Worm (Caenorhabditis elegans) whole organism, young adult: Measurements from ENCODE around the gene best-2.

Source experiments
- B0261.1 ChIP-seq: sonication (generic microtip); optimal IDR thresholded peaks from 2 replicates; lab custom pipeline; 2016; ENCODE audit warnings: mild to moderate bottlenecking, missing genetic modification characterization, moderate library complexity, missing compliant biosample characterization
- B0336.3 ChIP-seq: fragments of 200-800 bp; sonication (Bioruptor generic); IDR thresholded peaks from 2 replicates; pipeline ENCODE4 v1.3.6; 2022; ENCODE audit warnings: missing genetic modification characterization, missing compliant biosample characterization
- F10E7.11 ChIP-seq: sonication (generic microtip); optimal IDR thresholded peaks from 2 replicates; lab custom pipeline; 2017; ENCODE audit warnings: mild to moderate bottlenecking, missing genetic modification characterization, moderate library complexity, missing compliant biosample characterization
- F33H1.4 ChIP-seq: fragments of 200-800 bp; sonication (Bioruptor generic); IDR thresholded peaks from 2 replicates; pipeline ENCODE4 v1.3.6; 2022; ENCODE audit warnings: missing genetic modification reagents, missing genetic modification characterization, missing compliant biosample characterization
- F39B2.1 ChIP-seq: fragments of 200-800 bp; sonication (Bioruptor generic); IDR thresholded peaks from 2 replicates; pipeline ENCODE4 v1.3.6; 2022; ENCODE audit warnings: missing genetic modification reagents, missing genetic modification characterization, missing compliant biosample characterization
- F52B5.7 ChIP-seq: sonication (generic microtip); optimal IDR thresholded peaks from 2 replicates; lab custom pipeline; 2016; ENCODE audit warnings: mild to moderate bottlenecking, missing genetic modification characterization, missing compliant biosample characterization
- K12H6.12 ChIP-seq: fragments of 200-800 bp; sonication (Bioruptor generic); optimal IDR thresholded peaks from 2 replicates; lab custom pipeline; 2018; ENCODE audit warnings: mild to moderate bottlenecking, missing genetic modification characterization, missing compliant biosample characterization
- Y53F4B.3 ChIP-seq: fragments of 200-800 bp; sonication (Bioruptor generic); IDR thresholded peaks from 2 replicates; pipeline ENCODE4 v1.3.6; 2022; ENCODE audit warnings: missing genetic modification reagents, missing genetic modification characterization, missing compliant biosample characterization
- Y53G8AR.9 ChIP-seq: fragments of 200-800 bp; sonication (Bioruptor generic); conservative IDR thresholded peaks from 2 replicates; pipeline ENCODE4 v1.3.6; 2022; ENCODE audit warnings: missing genetic modification reagents, missing genetic modification characterization, missing compliant biosample characterization
- ZK185.1 ChIP-seq: sonication (generic microtip); optimal IDR thresholded peaks from 2 replicates; lab custom pipeline; 2016; ENCODE audit warnings: mild to moderate bottlenecking, missing genetic modification characterization, missing compliant biosample characterization; ENCODE audit not compliant: poor library complexity, severe bottlenecking
- attf-3 ChIP-seq: fragments of 200-800 bp; sonication (Bioruptor generic); conservative IDR thresholded peaks from 2 replicates; pipeline ENCODE4 v1.3.6; 2022; ENCODE audit warnings: missing genetic modification reagents, missing genetic modification characterization, missing compliant biosample characterization
- bed-2 ChIP-seq: fragments of 200-800 bp; sonication (Bioruptor generic); IDR thresholded peaks from 2 replicates; pipeline ENCODE4 v1.3.6; 2022; ENCODE audit warnings: missing genetic modification reagents, missing genetic modification characterization, missing compliant biosample characterization
- cebp-1 ChIP-seq, 2 experiments: fragments of 200-800 bp in 1 of 2; sonication (Bioruptor generic) in 1 of 2; sonication (generic microtip) in 1 of 2; IDR thresholded peaks in 1 of 2; optimal IDR thresholded peaks in 1 of 2; 2 replicates each; pipeline versions ENCODE4 v1.3.6 to Lab custom; 2017 to 2022; ENCODE audit warnings: missing compliant biosample characterization in 2 of 2, missing genetic modification characterization in 2 of 2, mild to moderate bottlenecking in 1 of 2, missing genetic modification reagents in 1 of 2, moderate library complexity in 1 of 2
- cebp-2 ChIP-seq: fragments of 200-800 bp; sonication (Bioruptor generic); IDR thresholded peaks from 2 replicates; pipeline ENCODE4 v1.3.6; 2022; ENCODE audit warnings: missing genetic modification characterization, missing compliant biosample characterization
- ceh-40 ChIP-seq: fragments of 200-800 bp; sonication (Bioruptor generic); IDR thresholded peaks from 2 replicates; pipeline ENCODE4 v1.3.6; 2022; ENCODE audit warnings: missing genetic modification characterization, missing compliant biosample characterization
- ceh-91 ChIP-seq: fragments of 200-800 bp; sonication (Bioruptor generic); IDR thresholded peaks from 2 replicates; pipeline ENCODE4 v1.3.6; 2022; ENCODE audit warnings: missing genetic modification reagents, missing genetic modification characterization, missing compliant biosample characterization
- chd-7 ChIP-seq: sonication (generic microtip); optimal IDR thresholded peaks from 2 replicates; lab custom pipeline; 2016; ENCODE audit warnings: mild to moderate bottlenecking, missing genetic modification characterization, moderate library complexity, missing compliant biosample characterization
- egl-18 ChIP-seq: fragments of 200-800 bp; sonication (Bioruptor generic); IDR thresholded peaks from 2 replicates; pipeline ENCODE4 v1.3.6; 2022; ENCODE audit warnings: missing genetic modification reagents, missing genetic modification characterization, missing compliant biosample characterization
- gei-17 ChIP-seq: fragments of 200-800 bp; sonication (Bioruptor generic); optimal IDR thresholded peaks from 2 replicates; lab custom pipeline; 2018; ENCODE audit warnings: mild to moderate bottlenecking, missing genetic modification characterization, missing compliant biosample characterization
- him-1 ChIP-seq: sonication (generic microtip); optimal IDR thresholded peaks from 2 replicates; lab custom pipeline; 2016; ENCODE audit warnings: missing genotype, missing genetic modification reagents, missing genetic modification characterization, missing compliant biosample characterization
- hmg-1.2 ChIP-seq: fragments of 200-800 bp; sonication (Bioruptor generic); IDR thresholded peaks from 2 replicates; pipeline ENCODE4 v1.3.6; 2022; ENCODE audit warnings: missing genetic modification reagents, missing genetic modification characterization, missing compliant biosample characterization
- lin-26 ChIP-seq: fragments of 200-800 bp; sonication (Bioruptor generic); IDR thresholded peaks from 2 replicates; pipeline ENCODE4 v1.3.6; 2022; ENCODE audit warnings: missing genetic modification reagents, missing genetic modification characterization, missing compliant biosample characterization
- lin-35 ChIP-seq, 3 experiments: fragments of 150-350 bp in 2 of 3; sonication (generic microtip) in 1 of 3; optimal IDR thresholded peaks; 2 replicates each; lab custom pipeline; 2014 to 2018; ENCODE audit warnings: missing biosample characterization in 3 of 3, missing genetic modification characterization in 3 of 3, missing genetic modification reagents in 3 of 3
- lin-40 ChIP-seq: sonication (generic microtip); optimal IDR thresholded peaks from 2 replicates; lab custom pipeline; 2016; ENCODE audit warnings: missing genetic modification characterization, mild to moderate bottlenecking, missing compliant biosample characterization, missing genotype, missing genetic modification reagents
- madf-3 ChIP-seq: fragments of 200-800 bp; sonication (Bioruptor generic); IDR thresholded peaks from 2 replicates; pipeline ENCODE4 v1.3.6; 2022; ENCODE audit warnings: missing genetic modification reagents, missing genetic modification characterization, missing compliant biosample characterization
- mcd-1 ChIP-seq: fragments of 200-800 bp; sonication (Bioruptor generic); IDR thresholded peaks from 2 replicates; pipeline ENCODE4 v1.3.6; 2022; ENCODE audit warnings: missing genetic modification reagents, missing genetic modification characterization, missing compliant biosample characterization
- mes-4 ChIP-seq: sonication (generic microtip); optimal IDR thresholded peaks from 2 replicates; lab custom pipeline; 2016; ENCODE audit warnings: missing genotype, missing genetic modification characterization, missing compliant biosample characterization
- nfyb-1 ChIP-seq: fragments of 200-800 bp; sonication (Bioruptor generic); IDR thresholded peaks from 2 replicates; pipeline ENCODE4 v1.3.6; 2022; ENCODE audit warnings: missing genetic modification reagents, missing genetic modification characterization, missing compliant biosample characterization
- repo-1 ChIP-seq: sonication (generic microtip); optimal IDR thresholded peaks from 2 replicates; lab custom pipeline; 2017; ENCODE audit warnings: mild to moderate bottlenecking, missing genetic modification characterization, missing compliant biosample characterization
- sdz-38 ChIP-seq: sonication (generic microtip); optimal IDR thresholded peaks from 2 replicates; lab custom pipeline; 2016; ENCODE audit warnings: missing genotype, missing genetic modification characterization, missing compliant biosample characterization
- snpc-1.1 ChIP-seq: sonication (generic microtip); optimal IDR thresholded peaks from 2 replicates; lab custom pipeline; 2017; ENCODE audit warnings: missing genetic modification characterization, mild to moderate bottlenecking, missing compliant biosample characterization, antibody characterized with exemption, moderate library complexity, missing genotype, missing genetic modification reagents; ENCODE audit not compliant: insufficient read depth
- snpc-1.3 ChIP-seq: sonication (generic microtip); optimal IDR thresholded peaks from 2 replicates; lab custom pipeline; 2017; ENCODE audit warnings: missing genetic modification characterization, mild to moderate bottlenecking, missing compliant biosample characterization, antibody characterized with exemption, moderate library complexity, missing genotype, missing genetic modification reagents; ENCODE audit not compliant: insufficient read depth
- somi-1 ChIP-seq: fragments of 200-800 bp; sonication (Bioruptor generic); optimal IDR thresholded peaks from 2 replicates; lab custom pipeline; 2018; ENCODE audit warnings: mild to moderate bottlenecking, missing genetic modification characterization, missing compliant biosample characterization
- xnd-1 ChIP-seq: sonication (generic microtip); optimal IDR thresholded peaks from 2 replicates; lab custom pipeline; 2016; ENCODE audit warnings: missing genotype, missing genetic modification reagents, missing genetic modification characterization, missing compliant biosample characterization
- zfh-2 ChIP-seq: fragments of 200-800 bp; sonication (Bioruptor generic); conservative IDR thresholded peaks from 2 replicates; pipeline ENCODE4 v1.3.6; 2022; ENCODE audit warnings: missing genetic modification reagents, missing genetic modification characterization, missing compliant biosample characterization

best-2 gene

ce11 chrIV:13085675-13086074 lies 27.2 kb downstream of the best-2 start:
- no peak for TF ChIP-seq F33H1.4 (GFP tag; lab: Robert Waterston, UW)
- no peak for TF ChIP-seq K12H6.12 (tag; lab: Kevin White, UChicago)
- TF ChIP-seq cebp-2 (GFP tag; lab: Robert Waterston, UW): no peak
- TF ChIP-seq cebp-1 (GFP tag; IDR thresholded peaks at IDR 0.05; lab: Robert Waterston, UW): no peak
- no peak for TF ChIP-seq cebp-1 (tag; optimal IDR thresholded peaks at IDR 0.05; lab: Kevin White, UChicago)
- TF ChIP-seq ZK185.1 (tag; lab: Kevin White, UChicago): no peak
- no peak for TF ChIP-seq him-1 (tag; lab: Kevin White, UChicago)

- TF ChIP-seq Y53G8AR.9 (peak; percentile 28; the same call in 1 of the 2 replicates), attf-3 (no peak), mcd-1 (0 out of 2 replicates have a peak, but pooled peaks have one; percentile 20), gei-17 (no peak), sdz-38 (tag; lab: Kevin White, UChicago) (no peak), F10E7.11 (peak; percentile 4), lin-26 (GFP tag; lab: Robert Waterston, UW) (peak; percentile 22; the same call in 1 of the 2 replicates), snpc-1.1 (no peak), repo-1 (tag; lab: Kevin White, UChicago) (no peak), cebp-1 (GFP tag; IDR thresholded peaks at IDR 0.05; lab: Robert Waterston, UW) (no peak), cebp-1 (tag; optimal IDR thresholded peaks at IDR 0.05; lab: Kevin White, UChicago) (peak; percentile 25), lin-40 (peak; percentile 36), F39B2.1 (GFP tag; lab: Robert Waterston, UW) (peak; percentile 36; the same call in 1 of the 2 replicates), ceh-91 (GFP tag; lab: Robert Waterston, UW) (no peak), somi-1 (GFP tag; lab: Kevin White, UChicago) (peak; percentile 59), cebp-2 (GFP tag; lab: Robert Waterston, UW) (peak; percentile 6; the same call in 1 of the 2 replicates), ZK185.1 (tag; lab: Kevin White, UChicago) (peak; percentile 20), Y53F4B.3 (no peak), zfh-2 (GFP tag; lab: Robert Waterston, UW) (no peak), F52B5.7 (no peak), bed-2 (no peak), nfyb-1 (GFP tag; lab: Robert Waterston, UW) (0 out of 2 replicates have a peak, but pooled peaks have one; percentile 40), ceh-40 (0 out of 2 replicates have a peak, but pooled peaks have one; percentile 1), lin-35 (GFP tag; optimal IDR thresholded peaks at IDR 0.05; lab: Kevin White, UChicago) (peak in 1 of 3 experiments; percentile 50), madf-3 (GFP tag; lab: Robert Waterston, UW) (0 out of 2 replicates have a peak, but pooled peaks have one; percentile 3), mes-4 (tag; lab: Kevin White, UChicago) (no peak), egl-18 (GFP tag; lab: Robert Waterston, UW) (no peak), B0261.1 (tag; lab: Kevin White, UChicago) (no peak), him-1 (tag; lab: Kevin White, UChicago) (no peak), xnd-1 (tag; lab: Kevin White, UChicago) (no peak), snpc-1.3 (no peak), hmg-1.2 (GFP tag; lab: Robert Waterston, UW) (0 out of 2 replicates have a peak, but pooled peaks have one; percentile 8), B0336.3 (GFP tag; lab: Robert Waterston, UW) (0 out of 2 replicates have a peak, but pooled peaks have one; percentile 20), chd-7 (tag; lab: Kevin White, UChicago) (peak; percentile 59)
These were observed 29.8 kb downstream of the best-2 start for ce11 chrIV:13082836-13083763.
